Worm (Caenorhabditis elegans): Measurements from ENCODE around the gene mob-1.

mob-1 gene

DNA sequence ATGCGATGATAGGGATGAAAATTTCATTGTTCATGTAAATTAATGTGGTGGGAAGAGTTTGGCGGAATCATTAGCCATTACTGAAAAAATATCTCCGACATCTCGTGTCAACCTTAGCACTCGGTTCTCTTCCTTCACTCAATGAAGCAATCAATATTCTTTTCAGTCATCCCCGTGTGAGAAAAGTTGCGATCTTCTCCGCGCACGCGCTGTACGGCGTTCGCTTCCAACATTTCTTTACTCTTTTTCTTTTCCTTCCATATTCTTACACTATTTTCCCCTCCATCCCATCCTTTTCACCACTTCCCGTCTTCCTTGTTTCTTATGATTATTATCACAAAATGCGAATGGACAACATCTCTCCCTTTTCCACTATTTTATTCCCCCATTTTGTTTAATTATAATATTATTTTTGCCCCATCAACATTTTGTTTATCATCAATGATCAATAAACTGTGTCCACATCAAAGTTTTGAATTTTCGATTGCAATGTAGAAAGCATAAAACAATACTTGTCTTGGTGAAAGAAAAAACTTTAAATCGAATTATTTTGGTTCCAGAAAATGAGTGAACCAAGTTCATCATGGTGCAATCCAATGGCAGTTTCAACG, at the start of gene mob-1:
Gene mob-1 (plus strand): TSS at position 561 of the 611 bp plus-strand sequence.
- 0 out of 2 replicates have a peak, but pooled peaks have one; percentile 8 for TF ChIP-seq madf-8 (GFP tag; conservative IDR thresholded peaks at IDR 0.05)
- peak; percentile 7 for TF ChIP-seq B0035.1 (tag; optimal IDR thresholded peaks at IDR 0.05)
- no peak for TF ChIP-seq cebp-1 (GFP tag; IDR thresholded peaks at IDR 0.05)
- peak; percentile 53 for TF ChIP-seq cebp-1 (tag; optimal IDR thresholded peaks at IDR 0.05)
- TF ChIP-seq hrde-1 (tag; optimal IDR thresholded peaks at IDR 0.05; ENCODE audit: borderline replicate concordance): peak; percentile 10
- TF ChIP-seq nhr-120 (GFP tag; IDR thresholded peaks at IDR 0.05): peak; percentile 20; the same call in 1 of the 2 replicates
- no peak for TF ChIP-seq ztf-18 (tag; optimal IDR thresholded peaks at IDR 0.05)
- no peak for TF ChIP-seq B0019.2 (GFP tag; conservative IDR thresholded peaks at IDR 0.05)
- TF ChIP-seq pbrm-1 (GFP tag; IDR thresholded peaks at IDR 0.05): 0 out of 2 replicates have a peak, but pooled peaks have one; percentile 43
- 0 out of 2 replicates have a peak, but pooled peaks have one; percentile 48 for TF ChIP-seq F39B2.1 (GFP tag; IDR thresholded peaks at IDR 0.05)
- TF ChIP-seq madf-6 (GFP tag; IDR thresholded peaks at IDR 0.05): peak; percentile 62
- TF ChIP-seq Y53G8AR.9 (GFP tag; conservative IDR thresholded peaks at IDR 0.05): peak; percentile 69
- peak; percentile 46 for TF ChIP-seq repo-1 (tag; optimal IDR thresholded peaks at IDR 0.05)
- peak; percentile 75 for TF ChIP-seq B0336.3 (GFP tag; IDR thresholded peaks at IDR 0.05)
- TF ChIP-seq attf-6 (GFP tag; IDR thresholded peaks at IDR 0.05): peak; percentile 59; the same call in 1 of the 2 replicates
- TF ChIP-seq attf-5 (GFP tag; optimal IDR thresholded peaks at IDR 0.05): peak; percentile 27
- peak; percentile 28; the same call in 1 of the 2 replicates for TF ChIP-seq dox-1 (GFP tag; IDR thresholded peaks at IDR 0.05)
- TF ChIP-seq hmg-1.2 (GFP tag; IDR thresholded peaks at IDR 0.05): peak; percentile 28; the same call in 1 of the 2 replicates
- TF ChIP-seq lin-26 (GFP tag; IDR thresholded peaks at IDR 0.05): peak; percentile 80
- peak; percentile 36 for TF ChIP-seq unc-130 (GFP tag; optimal IDR thresholded peaks at IDR 0.05)
- TF ChIP-seq madf-3 (GFP tag; IDR thresholded peaks at IDR 0.05): no peak
- peak; percentile 12 for TF ChIP-seq lin-54 (GFP tag; optimal IDR thresholded peaks at IDR 0.05)
- no peak for TF ChIP-seq C17E4.6 (GFP tag; IDR thresholded peaks at IDR 0.05)
- no peak for TF ChIP-seq D2030.7 (GFP tag; IDR thresholded peaks at IDR 0.05)
- 0 out of 2 replicates have a peak, but pooled peaks have one; percentile 8 for TF ChIP-seq aptf-3 (GFP tag; IDR thresholded peaks at IDR 0.05)
- no peak for TF ChIP-seq him-1 (tag; optimal IDR thresholded peaks at IDR 0.05)
- TF ChIP-seq athp-1 (tag; optimal IDR thresholded peaks at IDR 0.05): no peak
- TF ChIP-seq nfyb-1 (GFP tag; IDR thresholded peaks at IDR 0.05): peak; percentile 47; the same call in 1 of the 2 replicates
- TF ChIP-seq mcd-1 (GFP tag; IDR thresholded peaks at IDR 0.05): peak; percentile 47

DNA sequence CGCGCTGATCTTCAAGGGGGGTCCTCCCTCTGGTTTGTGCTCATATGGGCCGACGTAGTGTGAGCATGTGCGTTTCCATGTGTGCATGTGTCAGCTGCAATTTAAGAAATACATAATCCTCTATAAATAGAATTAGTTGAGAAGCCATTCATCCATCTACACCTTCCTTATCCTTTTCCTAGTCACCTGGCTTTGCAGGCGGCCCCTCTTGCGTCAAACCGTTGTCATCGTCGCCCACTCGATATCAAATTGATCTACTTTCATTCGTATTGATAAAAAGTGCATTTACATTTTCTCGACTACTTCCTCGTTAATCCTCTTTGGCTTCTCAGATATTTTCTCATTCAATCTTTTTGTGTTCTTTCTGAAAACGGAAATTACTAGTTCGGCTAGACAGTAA, 48.3 kb upstream of the mob-1 start:
- no peak for TF ChIP-seq hlh-26 (GFP tag; conservative IDR thresholded peaks at IDR 0.05)
- TF ChIP-seq dpl-1 (GFP tag; optimal IDR thresholded peaks at IDR 0.05): no peak
- no peak for TF ChIP-seq attf-3 (GFP tag; conservative IDR thresholded peaks at IDR 0.05)
- no peak for TF ChIP-seq Y79H2A.3 (GFP tag; conservative IDR thresholded peaks at IDR 0.05)
- no peak for TF ChIP-seq egrh-3 (GFP tag; IDR thresholded peaks at IDR 0.05)
- no peak for TF ChIP-seq B0261.1 (tag; optimal IDR thresholded peaks at IDR 0.05)
- TF ChIP-seq chd-7 (tag; optimal IDR thresholded peaks at IDR 0.05): no peak
- TF ChIP-seq mes-4 (tag; optimal IDR thresholded peaks at IDR 0.05): no peak
- no peak for TF ChIP-seq snpc-1.1 (tag; optimal IDR thresholded peaks at IDR 0.05; ENCODE audit: insufficient read depth)
- TF ChIP-seq repo-1 (tag; optimal IDR thresholded peaks at IDR 0.05): no peak
